Worm (Caenorhabditis elegans): ENCODE measurements around the gene fbxa-78.

fbxa-78 gene

ce11 chrIII:1225116-1225515, 33.1 kb downstream of the fbxa-78 start:
- no peak for TF ChIP-seq dao-5 (tag; optimal IDR thresholded peaks at IDR 0.05)

- no peak for TF ChIP-seq him-1 (tag; optimal IDR thresholded peaks at IDR 0.05)
- TF ChIP-seq dao-5 (tag; optimal IDR thresholded peaks at IDR 0.05): no peak
- no peak for TF ChIP-seq W03F9.2 (tag; optimal IDR thresholded peaks at IDR 0.05)
These were observed 34.8 kb downstream of the fbxa-78 start for ce11 chrIII:1223319-1224093.

- no peak for TF ChIP-seq dao-5 (tag; optimal IDR thresholded peaks at IDR 0.05)
- TF ChIP-seq him-1 (tag; optimal IDR thresholded peaks at IDR 0.05): no peak
- no peak for TF ChIP-seq W03F9.2 (tag; optimal IDR thresholded peaks at IDR 0.05)
These were observed 36.3 kb downstream of the fbxa-78 start for ce11 chrIII:1221995-1222394.

- TF ChIP-seq dao-5 (tag; optimal IDR thresholded peaks at IDR 0.05) (no peak), W03F9.2 (tag; optimal IDR thresholded peaks at IDR 0.05) (no peak), him-1 (tag; optimal IDR thresholded peaks at IDR 0.05) (no peak)
These were observed 38.2 kb downstream of the fbxa-78 start for ce11 chrIII:1220012-1220411.

- no peak for TF ChIP-seq W03F9.2 (tag; optimal IDR thresholded peaks at IDR 0.05)
- no peak for TF ChIP-seq dao-5 (tag; optimal IDR thresholded peaks at IDR 0.05)
- no peak for TF ChIP-seq him-1 (tag; optimal IDR thresholded peaks at IDR 0.05)
These were observed 39.3 kb downstream of the fbxa-78 start for ce11 chrIII:1218998-1219397.

ce11 chrIII:1218221-1218620, 40.0 kb downstream of the fbxa-78 start:
- TF ChIP-seq him-1 (tag; optimal IDR thresholded peaks at IDR 0.05): no peak
- no peak for TF ChIP-seq dao-5 (tag; optimal IDR thresholded peaks at IDR 0.05)
- TF ChIP-seq W03F9.2 (tag; optimal IDR thresholded peaks at IDR 0.05): no peak

ce11 chrIII:1216096-1216495, 42.2 kb downstream of the fbxa-78 start:
- TF ChIP-seq W03F9.2 (tag; optimal IDR thresholded peaks at IDR 0.05): no peak
- TF ChIP-seq dao-5 (tag; optimal IDR thresholded peaks at IDR 0.05): no peak
- no peak for TF ChIP-seq him-1 (tag; optimal IDR thresholded peaks at IDR 0.05)

- TF ChIP-seq W03F9.2 (tag; optimal IDR thresholded peaks at IDR 0.05): no peak
- no peak for TF ChIP-seq him-1 (tag; optimal IDR thresholded peaks at IDR 0.05)
- TF ChIP-seq dao-5 (tag; optimal IDR thresholded peaks at IDR 0.05): no peak
These were observed 43.6 kb downstream of the fbxa-78 start, which contains the start of gene Y119D3B.21 for ce11 chrIII:1214680-1215079. Gene Y119D3B.21 (plus strand): TSS chrIII:1215000.

- TF ChIP-seq dao-5 (tag; optimal IDR thresholded peaks at IDR 0.05) (no peak), him-1 (tag; optimal IDR thresholded peaks at IDR 0.05) (no peak), W03F9.2 (tag; optimal IDR thresholded peaks at IDR 0.05) (no peak)
These were observed 44.1 kb downstream of the fbxa-78 start for ce11 chrIII:1214121-1214673.

ce11 chrIII:1210638-1211037, 47.6 kb downstream of the fbxa-78 start:
- TF ChIP-seq W03F9.2 (tag; optimal IDR thresholded peaks at IDR 0.05) (no peak), dao-5 (tag; optimal IDR thresholded peaks at IDR 0.05) (no peak), him-1 (tag; optimal IDR thresholded peaks at IDR 0.05) (no peak)

- TF ChIP-seq him-1 (tag; optimal IDR thresholded peaks at IDR 0.05): no peak
- no peak for TF ChIP-seq dao-5 (tag; optimal IDR thresholded peaks at IDR 0.05)
- TF ChIP-seq W03F9.2 (tag; optimal IDR thresholded peaks at IDR 0.05): no peak
These were observed 50.4 kb downstream of the fbxa-78 start, which contains the start of gene orc-3 for ce11 chrIII:1207852-1208251. Gene orc-3 (plus strand): TSS chrIII:1208133.

Data from whole organism, L4/young adult.